Fruit fly (Drosophila melanogaster) whole organism, embryonic: Measurements from ENCODE around the gene CG34293.

Experiments
- Abd-B ChIP-seq: fragments of 200-800 bp; sonication (Bioruptor generic); optimal IDR thresholded peaks from 2 replicates; lab custom pipeline; 2018; ENCODE audit warnings: missing biosample characterization, mild to moderate bottlenecking, missing genetic modification characterization, moderate library complexity
- Ada2b ChIP-seq: fragments of 200-800 bp; sonication (Bioruptor generic); IDR thresholded peaks from 2 replicates; pipeline ENCODE4 v1.3.6; 2022; ENCODE audit warnings: missing biosample characterization, missing genetic modification characterization
- B-H1 ChIP-seq: fragments of 200-800 bp; sonication (Bioruptor generic); IDR thresholded peaks from 3 replicates; pipeline ENCODE4 v1.3.6; 2022; ENCODE audit warnings: missing biosample characterization, missing genetic modification characterization
- C15 ChIP-seq: fragments of 200-800 bp; sonication (Bioruptor generic); IDR thresholded peaks from 3 replicates; pipeline ENCODE4 v1.3.6; 2022; ENCODE audit warnings: missing biosample characterization, missing genetic modification characterization
- CG10431 ChIP-seq: fragments of 200-800 bp; sonication (Bioruptor generic); optimal IDR thresholded peaks from 3 replicates; lab custom pipeline; 2018; ENCODE audit warnings: missing biosample characterization, mild to moderate bottlenecking, missing genetic modification characterization
- CG10565 ChIP-seq: fragments of 200-800 bp; sonication (Bioruptor generic); optimal IDR thresholded peaks from 3 replicates; lab custom pipeline; 2016; ENCODE audit warnings: missing biosample characterization, mild to moderate bottlenecking, missing genetic modification characterization
- CG11456 ChIP-seq: fragments of 200-800 bp; sonication (Bioruptor generic); IDR thresholded peaks from 3 replicates; pipeline ENCODE4 v1.3.6; 2022; ENCODE audit warnings: missing biosample characterization, missing genetic modification characterization
- CG11723 ChIP-seq: fragments of 200-800 bp; sonication (Bioruptor generic); optimal IDR thresholded peaks from 2 replicates; lab custom pipeline; 2017; ENCODE audit warnings: missing biosample characterization, mild to moderate bottlenecking, missing genetic modification characterization
- CG13296 ChIP-seq: fragments of 200-800 bp; sonication (Bioruptor generic); optimal IDR thresholded peaks from 3 replicates; lab custom pipeline; 2018; ENCODE audit warnings: missing biosample characterization, mild to moderate bottlenecking, missing genetic modification characterization
- CG15269 ChIP-seq: fragments of 200-800 bp; sonication (Bioruptor generic); optimal IDR thresholded peaks from 2 replicates; lab custom pipeline; 2018; ENCODE audit warnings: missing biosample characterization, mild to moderate bottlenecking, missing genetic modification characterization, moderate library complexity
- CG17359 ChIP-seq: fragments of 200-800 bp; sonication (Bioruptor generic); optimal IDR thresholded peaks from 3 replicates; lab custom pipeline; 2018; ENCODE audit warnings: missing biosample characterization, mild to moderate bottlenecking, missing genetic modification characterization, moderate library complexity
- CG17385 ChIP-seq: fragments of 200-800 bp; sonication (Bioruptor generic); optimal IDR thresholded peaks from 3 replicates; lab custom pipeline; 2018; ENCODE audit warnings: missing biosample characterization, mild to moderate bottlenecking, missing genetic modification characterization
- CG17802 ChIP-seq: fragments of 200-800 bp; sonication (Bioruptor generic); optimal IDR thresholded peaks from 2 replicates; lab custom pipeline; 2018; ENCODE audit warnings: missing biosample characterization, mild to moderate bottlenecking, missing genetic modification characterization, moderate library complexity
- CG17829 ChIP-seq: fragments of 200-800 bp; optimal IDR thresholded peaks from 2 replicates; lab custom pipeline; 2019; ENCODE audit warnings: missing biosample characterization, mild to moderate bottlenecking, missing genetic modification characterization, moderate library complexity
- CG17912 ChIP-seq: fragments of 200-800 bp; sonication (Bioruptor generic); optimal IDR thresholded peaks from 2 replicates; lab custom pipeline; 2018; ENCODE audit warnings: missing biosample characterization, mild to moderate bottlenecking, missing genetic modification characterization
- CG18619 ChIP-seq: fragments of 200-800 bp; sonication (Bioruptor generic); optimal IDR thresholded peaks from 3 replicates; lab custom pipeline; 2017; ENCODE audit warnings: missing biosample characterization, mild to moderate bottlenecking, missing genetic modification characterization
- CG2120 ChIP-seq: fragments of 200-800 bp; sonication (Bioruptor generic); optimal IDR thresholded peaks from 3 replicates; lab custom pipeline; 2016; ENCODE audit warnings: missing biosample characterization, missing genetic modification characterization
- CG2889 ChIP-seq: fragments of 200-800 bp; sonication (Bioruptor generic); IDR thresholded peaks from 3 replicates; pipeline ENCODE4 v1.3.6; 2022; ENCODE audit warnings: missing biosample characterization, missing genetic modification characterization
- CG3065 ChIP-seq: fragments of 200-800 bp; sonication (Bioruptor generic); optimal IDR thresholded peaks from 2 replicates; lab custom pipeline; 2016; ENCODE audit warnings: missing biosample characterization, missing genetic modification characterization
- CG32772 ChIP-seq: fragments of 200-800 bp; sonication (Bioruptor generic); IDR thresholded peaks from 2 replicates; pipeline ENCODE4 v1.3.6; 2022; ENCODE audit warnings: missing biosample characterization, missing genetic modification characterization
- CG42726 ChIP-seq: fragments of 200-800 bp; sonication (Bioruptor generic); IDR thresholded peaks from 2 replicates; pipeline ENCODE4 v1.3.6; 2022; ENCODE audit warnings: missing biosample characterization, missing genetic modification characterization; ENCODE audit not compliant: partially characterized antibody
- CG5953 ChIP-seq: fragments of 200-800 bp; sonication (Bioruptor generic); IDR thresholded peaks from 2 replicates; pipeline ENCODE4 v1.3.6; 2022; ENCODE audit warnings: missing biosample characterization, missing genetic modification characterization
- CG6791 ChIP-seq: fragments of 200-800 bp; sonication (Bioruptor generic); IDR thresholded peaks from 3 replicates; pipeline ENCODE4 v1.3.6; 2022; ENCODE audit warnings: missing biosample characterization, missing genetic modification characterization; ENCODE audit not compliant: partially characterized antibody
- CG8478 ChIP-seq: fragments of >200 bp; optimal IDR thresholded peaks from 2 replicates; lab custom pipeline; 2018
- CG9817 ChIP-seq: fragments of 200-800 bp; sonication (Bioruptor generic); optimal IDR thresholded peaks from 2 replicates; lab custom pipeline; 2018; ENCODE audit warnings: missing biosample characterization, mild to moderate bottlenecking, missing genetic modification characterization, moderate library complexity
- Chrac-16 ChIP-seq: fragments of 200-800 bp; sonication (Bioruptor generic); optimal IDR thresholded peaks from 3 replicates; lab custom pipeline; 2016; ENCODE audit warnings: missing biosample characterization, missing genetic modification characterization
- CoRest ChIP-seq: fragments of 200-800 bp; sonication (Bioruptor generic); optimal IDR thresholded peaks from 3 replicates; lab custom pipeline; 2018; ENCODE audit warnings: missing biosample characterization, mild to moderate bottlenecking, missing genetic modification characterization, moderate library complexity
- Dp ChIP-seq: fragments of 200-800 bp; sonication (Bioruptor generic); optimal IDR thresholded peaks from 2 replicates; lab custom pipeline; 2018; ENCODE audit warnings: missing biosample characterization, mild to moderate bottlenecking, missing genetic modification characterization, moderate library complexity
- E2f1 ChIP-seq: fragments of 200-800 bp; sonication (Bioruptor generic); IDR thresholded peaks from 2 replicates; pipeline ENCODE4 v1.3.6; 2022; ENCODE audit warnings: missing biosample characterization, missing genetic modification characterization
- Gug ChIP-seq: fragments of 200-800 bp; sonication (Bioruptor generic); IDR thresholded peaks from 4 replicates; pipeline ENCODE4 v1.3.6; 2022; ENCODE audit warnings: missing biosample characterization, missing genetic modification characterization
- Opbp ChIP-seq: fragments of 200-800 bp; sonication (Bioruptor generic); IDR thresholded peaks from 3 replicates; pipeline ENCODE4 v1.3.6; 2022; ENCODE audit warnings: missing biosample characterization, missing genetic modification characterization; ENCODE audit not compliant: partially characterized antibody
- Trl ChIP-seq, 3 experiments: fragments of >200 bp in 2 of 3; fragments of 200-800 bp in 1 of 3; sonication (Bioruptor generic) in 1 of 3; optimal IDR thresholded peaks; 2 replicates in 1 of 3; 3 replicates in 2 of 3; lab custom pipeline; 2016 to 2017; ENCODE audit warnings: missing biosample characterization in 1 of 3, missing genetic modification characterization in 1 of 3
- abd-A ChIP-seq: fragments of 200-800 bp; sonication (Bioruptor generic); optimal IDR thresholded peaks from 3 replicates; lab custom pipeline; 2019; ENCODE audit warnings: missing biosample characterization, mild to moderate bottlenecking, missing genetic modification characterization, moderate library complexity
- caup ChIP-seq: fragments of 200-800 bp; sonication (Bioruptor generic); optimal IDR thresholded peaks from 3 replicates; lab custom pipeline; 2017; ENCODE audit warnings: missing biosample characterization, mild to moderate bottlenecking, missing genetic modification characterization, moderate library complexity; ENCODE audit not compliant: severe bottlenecking
- chm ChIP-seq: fragments of 200-800 bp; sonication (Bioruptor generic); IDR thresholded peaks from 2 replicates; pipeline ENCODE4 v1.3.6; 2022; ENCODE audit warnings: missing biosample characterization, missing genetic modification characterization
- dan ChIP-seq: fragments of 200-800 bp; sonication (Bioruptor generic); IDR thresholded peaks from 2 replicates; pipeline ENCODE4 v1.3.6; 2022; ENCODE audit warnings: missing biosample characterization, missing genetic modification characterization
- dm ChIP-seq: fragments of 200-800 bp; sonication (Bioruptor generic); optimal IDR thresholded peaks from 3 replicates; lab custom pipeline; 2016; ENCODE audit warnings: missing biosample characterization, missing genetic modification characterization
- en ChIP-seq: fragments of 200-800 bp; sonication (Bioruptor generic); optimal IDR thresholded peaks from 2 replicates; lab custom pipeline; 2016; ENCODE audit warnings: missing biosample characterization, missing genetic modification characterization
- ftz-f1 ChIP-seq: fragments of 200-800 bp; sonication (Bioruptor generic); optimal IDR thresholded peaks from 2 replicates; lab custom pipeline; 2016; ENCODE audit warnings: missing biosample characterization, missing genetic modification characterization
- grau ChIP-seq: fragments of 200-800 bp; optimal IDR thresholded peaks from 3 replicates; lab custom pipeline; 2019; ENCODE audit warnings: missing biosample characterization, mild to moderate bottlenecking, missing genetic modification characterization, moderate library complexity
- h ChIP-seq: fragments of >200 bp; optimal IDR thresholded peaks from 2 replicates; lab custom pipeline; 2017
- insv ChIP-seq, 2 experiments: fragments of 200-800 bp; sonication (Bioruptor generic); optimal IDR thresholded peaks; 3 replicates each; lab custom pipeline; 2016 to 2018; ENCODE audit warnings: missing biosample characterization in 2 of 2, missing genetic modification characterization in 2 of 2
- kay ChIP-seq: fragments of 200-800 bp; sonication (Bioruptor generic); optimal IDR thresholded peaks from 2 replicates; lab custom pipeline; 2016; ENCODE audit warnings: missing biosample characterization, missing genetic modification characterization
- klu ChIP-seq: fragments of 200-800 bp; sonication (Bioruptor generic); IDR thresholded peaks from 2 replicates; pipeline ENCODE4 v1.3.6; 2022; ENCODE audit warnings: missing biosample characterization, missing genetic modification characterization
- kni ChIP-seq: fragments of 200-800 bp; sonication (Bioruptor generic); optimal IDR thresholded peaks from 3 replicates; lab custom pipeline; 2017; ENCODE audit warnings: mild to moderate bottlenecking, missing biosample characterization, missing genetic modification reagents, missing genetic modification characterization
- knrl ChIP-seq: fragments of 200-800 bp; sonication (Bioruptor generic); IDR thresholded peaks from 3 replicates; pipeline ENCODE4 v1.3.6; 2022; ENCODE audit warnings: missing biosample characterization, missing genetic modification characterization; ENCODE audit not compliant: partially characterized antibody
- pita ChIP-seq: fragments of 200-800 bp; sonication (Bioruptor generic); optimal IDR thresholded peaks from 2 replicates; lab custom pipeline; 2017; ENCODE audit warnings: missing biosample characterization, mild to moderate bottlenecking, missing genetic modification characterization
- slou ChIP-seq: fragments of 200-800 bp; sonication (Bioruptor generic); optimal IDR thresholded peaks from 3 replicates; lab custom pipeline; 2016; ENCODE audit warnings: missing biosample characterization, missing genetic modification characterization
- sqz ChIP-seq: fragments of 200-800 bp; sonication (Bioruptor generic); optimal IDR thresholded peaks from 3 replicates; lab custom pipeline; 2018; ENCODE audit warnings: missing biosample characterization, mild to moderate bottlenecking, missing genetic modification characterization
- tx ChIP-seq: fragments of 200-800 bp; sonication (Bioruptor generic); optimal IDR thresholded peaks from 2 replicates; lab custom pipeline; 2016; ENCODE audit warnings: missing biosample characterization, missing genetic modification characterization
- vfl ChIP-seq: fragments of 200-800 bp; sonication (Bioruptor generic); optimal IDR thresholded peaks from 2 replicates; lab custom pipeline; 2016; ENCODE audit warnings: missing biosample characterization, missing genetic modification characterization

CG34293 gene

dm6 chr3R:27131408-27131807 lies 34.0 kb downstream of the CG34293 start (continued):
- TF ChIP-seq caup (GFP tag; lab: Kevin White, UChicago) (peak; percentile 86), Abd-B (GFP tag; lab: Kevin White, UChicago) (no peak), CG11456 (0 out of 3 replicates have a peak, but pooled peaks have one; percentile 62), CG32772 (GFP tag; lab: Robert Waterston, UW) (no peak), knrl (no peak), kay (GFP tag; lab: Kevin White, UChicago) (no peak), CG8478 (no peak), en (no peak), CG15269 (peak; percentile 7), CG18619 (peak; percentile 43), E2f1 (no peak), CG3065 (GFP tag; lab: Kevin White, UChicago) (no peak), ftz-f1 (GFP tag; lab: Kevin White, UChicago) (no peak), Opbp (GFP tag; lab: Robert Waterston, UW) (no peak), Dp (GFP tag; lab: Kevin White, UChicago) (no peak), slou (GFP tag; lab: Kevin White, UChicago) (no peak), kni (GFP tag; lab: Kevin White, UChicago) (no peak), grau (tag; lab: Kevin White, UChicago) (peak; percentile 16), pita (GFP tag; lab: Kevin White, UChicago) (no peak), CG17829 (tag; lab: Kevin White, UChicago) (no peak), CG17385 (peak; percentile 15), dm (no peak), CG42726 (GFP tag; lab: Robert Waterston, UW) (no peak), CG10431 (GFP tag; lab: Kevin White, UChicago) (no peak), CG17802 (tag; lab: Kevin White, UChicago) (no peak), CG5953 (GFP tag; lab: Robert Waterston, UW) (0 out of 2 replicates have a peak, but pooled peaks have one; percentile 39), CG17912 (GFP tag; lab: Kevin White, UChicago) (no peak), Chrac-16 (no peak), CG2120 (GFP tag; lab: Kevin White, UChicago) (peak; percentile 75), tx (GFP tag; lab: Kevin White, UChicago) (no peak), CG13296 (peak; percentile 61), Trl (optimal IDR thresholded peaks at IDR 0.05; lab: Kevin White, UChicago) (no peak), Trl (GFP tag; optimal IDR thresholded peaks at IDR 0.05; lab: Kevin White, UChicago) (peak; percentile 33), klu (no peak), C15 (GFP tag; lab: Robert Waterston, UW) (no peak; the same call in 2 of the 3 replicates), abd-A (tag; lab: Kevin White, UChicago) (no peak), dan (no peak), Gug (GFP tag; lab: Robert Waterston, UW) (no peak), CG11723 (GFP tag; lab: Kevin White, UChicago) (peak; percentile 17), CG17359 (tag; lab: Kevin White, UChicago) (peak; percentile 58), CG6791 (GFP tag; lab: Robert Waterston, UW) (no peak), insv (GFP tag; optimal IDR thresholded peaks at IDR 0.05; lab: Kevin White, UChicago) (no peak), chm (no peak), Ada2b (GFP tag; lab: Robert Waterston, UW) (no peak), CG10565 (GFP tag; lab: Kevin White, UChicago) (no peak), B-H1 (GFP tag; lab: Robert Waterston, UW) (no peak), h (lab: Kevin White, UChicago) (no peak), CoRest (tag; lab: Kevin White, UChicago) (peak; percentile 1), vfl (GFP tag; lab: Kevin White, UChicago) (peak; percentile 24), CG2889 (no peak), sqz (GFP tag; lab: Kevin White, UChicago) (no peak), CG9817 (tag; lab: Kevin White, UChicago) (peak; percentile 41)
